Worm (Caenorhabditis elegans) whole organism, L3 larva: ENCODE results near the gene Y49E10.18.

Experiments used
- R02D3.7 ChIP-seq: fragments of 150-350 bp; optimal IDR thresholded peaks from 2 replicates; lab custom pipeline; 2014; ENCODE audit warnings: missing biosample characterization, missing genetic modification characterization
- ZK546.5 ChIP-seq: sonication (generic microtip); optimal IDR thresholded peaks from 2 replicates; lab custom pipeline; 2017; ENCODE audit warnings: missing biosample characterization, missing genetic modification characterization
- aly-2 ChIP-seq: fragments of 150-350 bp; optimal IDR thresholded peaks from 2 replicates; lab custom pipeline; 2014; ENCODE audit warnings: missing biosample characterization, missing genetic modification characterization
- ama-1 ChIP-seq: fragments of 150-350 bp; optimal IDR thresholded peaks from 2 replicates; lab custom pipeline; 2018
- ceh-16 ChIP-seq: sonication (generic microtip); optimal IDR thresholded peaks from 2 replicates; lab custom pipeline; 2017; ENCODE audit warnings: missing biosample characterization, missing genetic modification characterization
- ceh-28 ChIP-seq: fragments of 150-350 bp; optimal IDR thresholded peaks from 2 replicates; lab custom pipeline; 2014; ENCODE audit warnings: missing biosample characterization, missing genetic modification reagents, missing genetic modification characterization
- ceh-82 ChIP-seq: fragments of 150-350 bp; optimal IDR thresholded peaks from 2 replicates; lab custom pipeline; 2014; ENCODE audit warnings: missing biosample characterization, missing genetic modification characterization
- ceh-9 ChIP-seq: sonication (generic microtip); optimal IDR thresholded peaks from 2 replicates; lab custom pipeline; 2018; ENCODE audit warnings: missing biosample characterization, missing genetic modification characterization
- daf-12 ChIP-seq: fragments of 150-350 bp; optimal IDR thresholded peaks from 2 replicates; lab custom pipeline; 2014; ENCODE audit warnings: missing biosample characterization, missing genetic modification reagents, missing genetic modification characterization
- egl-27 ChIP-seq: sonication (generic microtip); optimal IDR thresholded peaks from 4 replicates; lab custom pipeline; 2017; ENCODE audit warnings: missing biosample characterization, missing genetic modification reagents, missing genetic modification characterization
- egl-5 ChIP-seq: fragments of 150-350 bp; optimal IDR thresholded peaks from 2 replicates; lab custom pipeline; 2017; ENCODE audit warnings: missing biosample characterization, missing genetic modification reagents, missing genetic modification characterization, inconsistent platforms
- elt-1 ChIP-seq: fragments of 150-350 bp; optimal IDR thresholded peaks from 2 replicates; lab custom pipeline; 2014; ENCODE audit warnings: missing biosample characterization, missing genetic modification characterization
- elt-2 ChIP-seq: sonication (generic microtip); optimal IDR thresholded peaks from 2 replicates; lab custom pipeline; 2016; ENCODE audit warnings: missing genetic modification reagents, mild to moderate bottlenecking, missing genetic modification characterization, missing compliant biosample characterization
- elt-3 ChIP-seq, 3 experiments: fragments of 150-350 bp in 1 of 3; sonication (generic microtip) in 2 of 3; optimal IDR thresholded peaks; 2 replicates in 2 of 3; 4 replicates in 1 of 3; lab custom pipeline; 2014 to 2017; ENCODE audit warnings: missing biosample characterization in 3 of 3, missing genetic modification characterization in 3 of 3
- eor-1 ChIP-seq, 2 experiments: fragments of 150-350 bp; optimal IDR thresholded peaks; 2 replicates each; lab custom pipeline; 2014 to 2018; ENCODE audit warnings: missing biosample characterization in 2 of 2, missing genetic modification characterization in 2 of 2
- fkh-10 ChIP-seq: sonication (generic microtip); optimal IDR thresholded peaks from 2 replicates; lab custom pipeline; 2017; ENCODE audit warnings: missing biosample characterization, missing genetic modification reagents, missing genetic modification characterization
- fkh-2 ChIP-seq: fragments of 150-350 bp; optimal IDR thresholded peaks from 2 replicates; lab custom pipeline; 2014; ENCODE audit warnings: missing biosample characterization, missing genetic modification reagents, missing genetic modification characterization
- fos-1 ChIP-seq: fragments of 150-350 bp; optimal IDR thresholded peaks from 2 replicates; lab custom pipeline; 2014; ENCODE audit warnings: missing biosample characterization, missing genetic modification characterization
- hmg-11 ChIP-seq: sonication (generic microtip); optimal IDR thresholded peaks from 2 replicates; lab custom pipeline; 2016; ENCODE audit warnings: missing genetic modification characterization, missing compliant biosample characterization
- jun-1 ChIP-seq: fragments of 150-350 bp; optimal IDR thresholded peaks from 2 replicates; lab custom pipeline; 2014; ENCODE audit warnings: missing biosample characterization, missing genetic modification reagents, missing genetic modification characterization
- lin-15B ChIP-seq: fragments of 150-350 bp; optimal IDR thresholded peaks from 2 replicates; lab custom pipeline; 2014; ENCODE audit warnings: missing biosample characterization, missing genetic modification characterization
- lin-39 ChIP-seq: fragments of 150-350 bp; optimal IDR thresholded peaks from 2 replicates; lab custom pipeline; 2018; ENCODE audit warnings: missing biosample characterization, missing genetic modification reagents, missing genetic modification characterization
- lsy-12 ChIP-seq: sonication (generic microtip); optimal IDR thresholded peaks from 2 replicates; lab custom pipeline; 2016; ENCODE audit warnings: mild to moderate bottlenecking, missing genetic modification characterization, missing compliant biosample characterization
- mdl-1 ChIP-seq: fragments of 150-350 bp; optimal IDR thresholded peaks from 2 replicates; lab custom pipeline; 2014; ENCODE audit warnings: missing biosample characterization, missing genetic modification characterization
- mml-1 ChIP-seq: fragments of 150-350 bp; sonication (generic microtip); optimal IDR thresholded peaks from 3 replicates; lab custom pipeline; 2014; ENCODE audit warnings: missing biosample characterization, missing genetic modification characterization
- nfya-1 ChIP-seq: sonication (generic microtip); optimal IDR thresholded peaks from 2 replicates; lab custom pipeline; 2017; ENCODE audit warnings: missing genetic modification characterization, mild to moderate bottlenecking, missing compliant biosample characterization, antibody characterized with exemption, moderate library complexity; ENCODE audit not compliant: insufficient read depth
- nhr-11 ChIP-seq: fragments of 150-350 bp; optimal IDR thresholded peaks from 2 replicates; lab custom pipeline; 2014; ENCODE audit warnings: missing biosample characterization, missing genetic modification characterization
- nhr-12 ChIP-seq: fragments of 150-350 bp; optimal IDR thresholded peaks from 2 replicates; lab custom pipeline; 2014; ENCODE audit warnings: missing biosample characterization, missing genetic modification characterization
- nhr-23 ChIP-seq: fragments of 150-350 bp; optimal IDR thresholded peaks from 2 replicates; lab custom pipeline; 2014; ENCODE audit warnings: missing biosample characterization, missing genetic modification reagents, missing genetic modification characterization
- nhr-237 ChIP-seq: fragments of 150-350 bp; optimal IDR thresholded peaks from 2 replicates; lab custom pipeline; 2014; ENCODE audit warnings: missing biosample characterization, missing genetic modification characterization
- nhr-25 ChIP-seq: sonication (generic microtip); optimal IDR thresholded peaks from 2 replicates; lab custom pipeline; 2017; ENCODE audit warnings: missing biosample characterization, missing genetic modification characterization
- nhr-28 ChIP-seq: fragments of 150-350 bp; optimal IDR thresholded peaks from 2 replicates; lab custom pipeline; 2014; ENCODE audit warnings: missing biosample characterization, missing genetic modification characterization
- nhr-43 ChIP-seq: sonication (generic microtip); optimal IDR thresholded peaks from 2 replicates; lab custom pipeline; 2016; ENCODE audit warnings: mild to moderate bottlenecking, missing genetic modification characterization, missing compliant biosample characterization; ENCODE audit not compliant: poor library complexity, severe bottlenecking
- nhr-67 ChIP-seq: fragments of 150-350 bp; optimal IDR thresholded peaks from 2 replicates; lab custom pipeline; 2014; ENCODE audit warnings: missing biosample characterization, missing genetic modification characterization
- nhr-76 ChIP-seq: fragments of 150-350 bp; sonication (generic microtip); optimal IDR thresholded peaks from 5 replicates; lab custom pipeline; 2014; ENCODE audit warnings: missing biosample characterization, missing genetic modification characterization
- nhr-77 ChIP-seq: fragments of 150-350 bp; optimal IDR thresholded peaks from 2 replicates; lab custom pipeline; 2014; ENCODE audit warnings: missing biosample characterization, missing genetic modification characterization
- pha-4 ChIP-seq: fragments of 150-350 bp; optimal IDR thresholded peaks from 2 replicates; lab custom pipeline; 2014; ENCODE audit warnings: missing biosample characterization, missing genetic modification reagents, missing genetic modification characterization
- pqm-1 ChIP-seq: fragments of 150-350 bp; optimal IDR thresholded peaks from 2 replicates; lab custom pipeline; 2017; ENCODE audit warnings: missing biosample characterization, missing genetic modification characterization, inconsistent platforms
- sea-2 ChIP-seq: fragments of 150-350 bp; sonication (generic microtip); optimal IDR thresholded peaks from 4 replicates; lab custom pipeline; 2014; ENCODE audit warnings: missing biosample characterization, missing genetic modification reagents, missing genetic modification characterization
- skn-1 ChIP-seq: fragments of 150-350 bp; optimal IDR thresholded peaks from 2 replicates; lab custom pipeline; 2014; ENCODE audit warnings: missing biosample characterization, missing genetic modification characterization
- snpc-4 ChIP-seq: fragments of 150-350 bp; optimal IDR thresholded peaks from 2 replicates; lab custom pipeline; 2014; ENCODE audit warnings: missing biosample characterization, missing genetic modification characterization
- tbx-2 ChIP-seq: sonication (generic microtip); optimal IDR thresholded peaks from 2 replicates; lab custom pipeline; 2016; ENCODE audit warnings: mild to moderate bottlenecking, missing genetic modification characterization, missing compliant biosample characterization
- unc-39 ChIP-seq: sonication (generic microtip); optimal IDR thresholded peaks from 4 replicates; lab custom pipeline; 2017; ENCODE audit warnings: missing biosample characterization, missing genetic modification characterization
- unc-62 ChIP-seq: fragments of 150-350 bp; sonication (generic microtip); optimal IDR thresholded peaks from 4 replicates; lab custom pipeline; 2014; ENCODE audit warnings: missing biosample characterization, missing genetic modification reagents, missing genetic modification characterization
- zag-1 ChIP-seq: fragments of 150-350 bp; optimal IDR thresholded peaks from 2 replicates; lab custom pipeline; 2014; ENCODE audit warnings: missing biosample characterization, missing genetic modification characterization
- ztf-11 ChIP-seq: fragments of 150-350 bp; optimal IDR thresholded peaks from 2 replicates; lab custom pipeline; 2014; ENCODE audit warnings: missing biosample characterization, missing genetic modification characterization
- ztf-4 ChIP-seq: fragments of 150-350 bp; optimal IDR thresholded peaks from 2 replicates; lab custom pipeline; 2014; ENCODE audit warnings: missing biosample characterization, missing genetic modification characterization

Gene Y49E10.18

DNA sequence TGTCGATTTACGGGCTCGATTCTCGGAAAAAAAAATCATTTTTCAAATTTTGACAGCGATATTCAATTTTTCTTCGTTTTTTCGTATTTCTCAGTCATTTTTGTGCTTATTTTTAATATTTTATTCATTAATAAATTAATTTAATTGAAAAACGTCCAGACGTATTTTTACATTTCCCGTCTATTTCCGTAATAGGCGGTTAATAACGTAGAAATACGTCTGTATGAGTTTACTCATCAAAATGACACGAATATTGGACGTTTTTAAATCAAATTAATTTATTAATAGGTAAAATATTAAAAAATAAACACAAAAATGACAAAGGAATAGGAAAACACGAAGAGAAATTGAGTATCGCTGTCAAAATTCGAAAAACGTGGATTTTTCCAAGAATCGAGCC is 21.2 kb downstream of the Y49E10.18 start:
- TF ChIP-seq nhr-76 (tag; lab: Kevin White, UChicago) (no peak), ceh-16 (tag; lab: Kevin White, UChicago) (no peak), nfya-1 (no peak), ceh-28 (tag; lab: Kevin White, UChicago) (no peak), ztf-4 (tag; lab: Kevin White, UChicago) (no peak)

DNA sequence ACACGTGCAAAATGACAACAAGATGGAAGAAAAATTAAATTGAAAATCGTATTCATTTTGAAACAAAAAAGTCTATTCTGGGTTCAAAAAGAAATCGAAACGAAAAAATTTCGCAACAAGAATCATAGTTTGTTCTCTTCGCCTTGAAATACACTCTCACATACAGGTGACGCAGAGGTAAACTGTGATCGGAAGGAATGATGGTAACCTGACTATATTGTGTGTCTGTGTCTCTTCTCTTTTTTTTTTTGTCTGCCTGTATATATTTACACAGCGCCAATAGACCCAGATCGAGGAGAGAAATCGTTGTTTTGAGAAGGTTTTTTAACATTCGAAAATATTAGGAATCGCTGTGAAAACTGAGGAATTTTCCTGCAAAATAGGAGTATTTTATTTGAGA is 21.8 kb downstream of the Y49E10.18 start:
- TF ChIP-seq elt-3 (tag; optimal IDR thresholded peaks at IDR 0.05; lab: Kevin White, UChicago) (no peak), snpc-4 (tag; lab: Kevin White, UChicago) (peak; percentile 42), sea-2 (no peak), pha-4 (tag; lab: Kevin White, UChicago) (peak; percentile 97), nhr-67 (no peak), nhr-25 (tag; lab: Kevin White, UChicago) (peak; percentile 52), ZK546.5 (tag; lab: Kevin White, UChicago) (no peak), unc-39 (no peak), lin-15B (tag; lab: Kevin White, UChicago) (no peak), mdl-1 (tag; lab: Kevin White, UChicago) (no peak), nhr-77 (tag; lab: Kevin White, UChicago) (no peak), ztf-11 (tag; lab: Kevin White, UChicago) (no peak), nhr-23 (tag; lab: Kevin White, UChicago) (no peak), daf-12 (no peak), elt-1 (tag; lab: Kevin White, UChicago) (no peak), nhr-76 (tag; lab: Kevin White, UChicago) (no peak), lsy-12 (no peak), ama-1 (lab: Kevin White, UChicago) (no peak), skn-1 (tag; lab: Kevin White, UChicago) (no peak), tbx-2 (tag; lab: Kevin White, UChicago) (no peak), unc-62 (no peak), nhr-11 (tag; lab: Kevin White, UChicago) (no peak), nhr-12 (tag; lab: Kevin White, UChicago) (no peak), mml-1 (tag; lab: Kevin White, UChicago) (no peak), elt-2 (peak; percentile 30), nhr-28 (tag; lab: Kevin White, UChicago) (no peak), pqm-1 (tag; lab: Kevin White, UChicago) (no peak), nhr-237 (no peak), aly-2 (tag; lab: Kevin White, UChicago) (no peak), R02D3.7 (no peak), ceh-16 (tag; lab: Kevin White, UChicago) (no peak), ceh-28 (tag; lab: Kevin White, UChicago) (no peak), fkh-10 (no peak), ztf-4 (tag; lab: Kevin White, UChicago) (no peak), jun-1 (tag; lab: Kevin White, UChicago) (peak; percentile 67), zag-1 (no peak), nfya-1 (peak; percentile 15), fkh-2 (tag; lab: Kevin White, UChicago) (no peak), lin-39 (tag; lab: Kevin White, UChicago) (no peak), ceh-82 (tag; lab: Kevin White, UChicago) (no peak), nhr-43 (tag; lab: Kevin White, UChicago) (no peak), eor-1 (tag; optimal IDR thresholded peaks at IDR 0.05; lab: Kevin White, UChicago) (no peak), hmg-11 (tag; lab: Kevin White, UChicago) (peak; percentile 39), fos-1 (tag; lab: Kevin White, UChicago) (no peak), egl-5 (tag; lab: Kevin White, UChicago) (no peak), egl-27 (tag; lab: Kevin White, UChicago) (no peak), ceh-9 (tag; lab: Kevin White, UChicago) (no peak)
